Worm (Caenorhabditis elegans): ENCODE data around the gene T23C6.4.

T23C6.4 gene

ce11 chrX:17149877-17150490 lies at the start of gene T23C6.4:
Gene T23C6.4 (minus strand): TSS chrX:17149927.
- TF ChIP-seq ztf-4 (tag; optimal IDR thresholded peaks at IDR 0.05) (no peak), swsn-7 (tag; optimal IDR thresholded peaks at IDR 0.05) (no peak), dpl-1 (GFP tag; optimal IDR thresholded peaks at IDR 0.05) (no peak), nhr-20 (tag; optimal IDR thresholded peaks at IDR 0.05) (no peak), efl-1 (optimal IDR thresholded peaks at IDR 0.05) (no peak), efl-1 (GFP tag; optimal IDR thresholded peaks at IDR 0.05 in 1 of 2) (peak in 1 of 2 experiments; percentile 61), isw-1 (GFP tag; IDR thresholded peaks at IDR 0.05) (no peak), tbx-2 (tag; optimal IDR thresholded peaks at IDR 0.05) (no peak), unc-62 (GFP tag; optimal IDR thresholded peaks at IDR 0.05) (no peak), C16A3.4 (tag; optimal IDR thresholded peaks at IDR 0.05) (no peak), fkh-4 (tag; optimal IDR thresholded peaks at IDR 0.05; ENCODE audit: borderline replicate concordance) (no peak), alr-1 (tag; optimal IDR thresholded peaks at IDR 0.05; ENCODE audit: borderline replicate concordance) (no peak), lin-14 (GFP tag; optimal IDR thresholded peaks at IDR 0.05) (peak; percentile 36), nhr-77 (tag; optimal IDR thresholded peaks at IDR 0.05) (no peak), ztf-11 (tag; optimal IDR thresholded peaks at IDR 0.05) (no peak), nhr-47 (tag; optimal IDR thresholded peaks at IDR 0.05) (no peak), egl-27 (tag; optimal IDR thresholded peaks at IDR 0.05) (no peak)

DNA sequence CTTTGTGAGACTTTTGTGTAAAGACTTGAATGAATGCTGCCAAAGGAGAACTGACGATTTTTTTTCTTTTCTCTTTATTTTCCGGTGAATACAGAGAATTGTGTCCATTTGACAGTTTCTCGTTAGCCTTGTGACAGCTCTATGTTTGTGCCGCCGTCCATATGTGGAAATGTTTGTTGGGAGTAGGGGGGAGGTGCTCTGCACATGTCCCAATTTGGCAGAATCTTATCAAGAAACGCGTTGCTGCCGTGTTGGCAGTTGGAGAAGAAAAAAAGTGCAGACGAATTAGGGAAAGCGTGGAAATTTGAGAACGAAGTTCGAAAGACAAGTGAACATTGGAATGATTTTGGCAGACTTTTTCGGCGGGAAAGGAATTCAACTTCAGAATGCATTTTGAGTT lies 48.1 kb upstream of the T23C6.4 start:
- TF ChIP-seq tlp-1 (tag; optimal IDR thresholded peaks at IDR 0.05) (no peak), ceh-88 (GFP tag; IDR thresholded peaks at IDR 0.05) (no peak), fkh-8 (tag; optimal IDR thresholded peaks at IDR 0.05) (no peak), ztf-4 (tag; optimal IDR thresholded peaks at IDR 0.05) (no peak), isw-1 (GFP tag; IDR thresholded peaks at IDR 0.05) (no peak), nhr-85 (tag) (no peak), nhr-11 (tag; optimal IDR thresholded peaks at IDR 0.05) (no peak), alr-1 (tag; optimal IDR thresholded peaks at IDR 0.05; ENCODE audit: borderline replicate concordance) (no peak), C34B4.2 (tag; optimal IDR thresholded peaks at IDR 0.05) (no peak), sptf-1 (tag; optimal IDR thresholded peaks at IDR 0.05) (no peak), efl-1 (optimal IDR thresholded peaks at IDR 0.05) (no peak), efl-1 (GFP tag; optimal IDR thresholded peaks at IDR 0.05 in 1 of 2) (no peak), nhr-76 (tag; optimal IDR thresholded peaks at IDR 0.05) (no peak), elt-2 (tag; optimal IDR thresholded peaks at IDR 0.05) (no peak), tbx-2 (tag; optimal IDR thresholded peaks at IDR 0.05) (no peak), pag-3 (tag; optimal IDR thresholded peaks at IDR 0.05; ENCODE audit: borderline replicate concordance, insufficient read depth) (no peak), elt-3 (tag; optimal IDR thresholded peaks at IDR 0.05) (no peak), nhr-90 (tag; optimal IDR thresholded peaks at IDR 0.05; ENCODE audit: poor library complexity) (no peak), fkh-10 (GFP tag; optimal IDR thresholded peaks at IDR 0.05) (no peak)

DNA sequence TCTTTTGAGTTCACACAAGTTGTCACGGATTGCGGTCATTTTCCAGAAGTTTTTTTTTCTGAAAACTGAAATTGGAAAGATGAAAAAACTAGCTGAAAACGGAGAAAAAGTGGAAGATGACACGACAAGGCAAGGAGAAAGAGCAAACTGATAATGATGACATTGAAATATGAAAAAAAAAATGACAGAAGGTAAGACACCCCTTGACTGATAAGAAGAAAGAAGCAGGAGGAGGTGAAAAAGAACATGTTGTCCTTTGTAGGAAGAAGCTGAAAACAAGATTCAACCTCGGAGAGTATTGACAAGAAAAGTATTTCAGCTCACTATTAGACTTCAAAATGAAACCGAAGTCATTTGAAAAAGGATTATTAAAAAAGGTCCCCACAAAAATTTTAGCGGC lies 45.4 kb upstream of the T23C6.4 start, which contains the start of gene B0302.5:
TSS of gene B0302.5 (minus strand) at position 58 of the 400 bp plus-strand sequence.
- TF ChIP-seq blmp-1 (tag; optimal IDR thresholded peaks at IDR 0.05) = no peak
- no peak for TF ChIP-seq tlp-1 (tag; optimal IDR thresholded peaks at IDR 0.05)
- TF ChIP-seq lin-13 (GFP tag; optimal IDR thresholded peaks at IDR 0.05) = no peak
- TF ChIP-seq unc-86 (tag; optimal IDR thresholded peaks at IDR 0.05) = no peak
- TF ChIP-seq nhr-19 (GFP tag; conservative IDR thresholded peaks at IDR 0.05) = no peak
- no peak for TF ChIP-seq dsc-1 (tag; optimal IDR thresholded peaks at IDR 0.05)
- peak; percentile 0 for TF ChIP-seq elt-2 (tag; optimal IDR thresholded peaks at IDR 0.05)

DNA sequence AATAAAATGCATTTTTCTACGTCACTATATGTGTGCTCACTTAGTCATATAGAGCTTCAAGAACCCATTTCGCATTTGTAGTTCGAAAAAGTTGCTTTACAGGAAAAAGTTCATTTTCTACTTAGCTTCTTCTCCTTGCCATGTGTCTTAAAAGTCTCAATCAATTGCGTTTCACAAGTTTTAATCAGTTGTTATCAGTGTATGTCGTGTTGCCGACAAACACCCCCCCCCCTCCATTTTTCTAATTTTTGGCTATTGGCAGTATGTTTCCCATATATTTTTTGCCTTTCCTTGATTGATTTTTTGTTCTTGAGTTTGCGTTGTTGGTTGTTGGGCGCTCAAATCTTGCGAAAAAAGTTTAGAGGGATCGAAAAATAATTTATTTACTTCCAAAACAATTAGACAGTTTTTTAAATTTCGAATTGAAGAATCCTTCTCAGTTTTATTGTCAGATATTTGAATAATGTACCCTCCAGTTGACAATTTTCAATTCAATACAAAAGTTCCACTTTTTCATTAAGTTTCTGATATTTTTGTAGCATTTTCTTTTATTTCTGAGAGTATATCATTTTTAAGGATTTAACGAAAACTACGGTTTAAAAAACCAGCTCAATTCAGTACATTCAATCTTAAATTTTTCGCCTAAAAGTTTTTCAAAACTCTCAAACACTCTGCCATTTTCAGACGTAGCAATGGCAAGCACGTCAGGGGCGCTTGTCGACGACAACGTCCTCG lies 36.1 kb upstream of the T23C6.4 start, which contains the start of gene sid-3:
TSS of gene sid-3 (plus strand) at position 685 of the 735 bp plus-strand sequence.
- no peak for TF ChIP-seq vab-15 (tag; optimal IDR thresholded peaks at IDR 0.05)
- TF ChIP-seq elt-2 (tag; optimal IDR thresholded peaks at IDR 0.05) = peak; percentile 46
- TF ChIP-seq fkh-4 (tag; optimal IDR thresholded peaks at IDR 0.05; ENCODE audit: borderline replicate concordance) = no peak
- no peak for TF ChIP-seq mdl-1 (tag; optimal IDR thresholded peaks at IDR 0.05)
